Worm (Caenorhabditis elegans): ENCODE measurements around the gene nstp-2.

- TF ChIP-seq T22C8.4 (GFP tag; IDR thresholded peaks at IDR 0.05), result no peak
- no peak for TF ChIP-seq tab-1 (GFP tag; IDR thresholded peaks at IDR 0.05)
- TF ChIP-seq ref-1 (GFP tag; conservative IDR thresholded peaks at IDR 0.05), result no peak
Observed at ce11 chrIV:6638256-6638655, 32.3 kb upstream of the nstp-2 start, which contains the start of gene C01B10.7.
